Worm (Caenorhabditis elegans): ENCODE measurements around the gene atg-16.2.
A peak's percentile ranks its signal among the peaks of the same experiment; 100 is the strongest.

atg-16.2 gene

DNA sequence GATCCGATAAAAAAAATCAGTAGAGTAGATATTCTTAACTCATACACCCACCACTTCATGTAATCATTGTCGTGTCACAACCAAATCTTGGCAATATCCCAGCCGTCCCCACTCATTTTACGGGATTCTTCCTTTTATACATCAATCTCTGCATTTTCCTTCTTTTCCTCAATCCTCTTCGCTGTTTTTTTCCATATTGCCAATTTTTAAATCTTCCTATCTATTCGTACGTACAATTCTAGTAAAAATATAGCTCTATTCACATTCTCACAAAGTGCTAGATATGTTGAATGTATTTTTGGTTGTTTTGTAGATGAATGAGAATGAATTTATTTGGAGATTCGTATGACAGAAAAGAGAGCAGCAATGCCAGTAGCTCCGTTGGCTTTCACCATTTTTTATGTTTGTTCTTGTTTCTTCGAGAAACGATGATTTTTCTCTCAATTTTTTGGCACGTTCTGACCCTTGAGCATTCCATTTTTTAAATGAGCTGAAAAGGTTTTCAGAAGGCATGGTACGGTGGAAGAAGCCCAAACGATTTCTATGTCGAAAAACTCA is 22.1 kb upstream of the atg-16.2 start, which contains the start of gene T28D9.16:
Gene T28D9.16, plus strand, starts transcription at position 508 of the 558 bp plus-strand sequence.
- TF ChIP-seq mdl-1 (tag; optimal IDR thresholded peaks at IDR 0.05) (no peak), C34F6.9 (tag; optimal IDR thresholded peaks at IDR 0.05) (no peak), skn-1 (tag; optimal IDR thresholded peaks at IDR 0.05) (no peak), aly-2 (tag; optimal IDR thresholded peaks at IDR 0.05) (no peak), F13H6.1 (tag; optimal IDR thresholded peaks at IDR 0.05) (no peak), dmd-4 (tag; optimal IDR thresholded peaks at IDR 0.05) (no peak), ama-1 (optimal IDR thresholded peaks at IDR 0.05) (no peak), Y55F3AM.14 (GFP tag; optimal IDR thresholded peaks at IDR 0.05) (no peak), nhr-129 (tag; optimal IDR thresholded peaks at IDR 0.05) (no peak), sem-4 (tag; optimal IDR thresholded peaks at IDR 0.05) (no peak), lin-11 (tag; optimal IDR thresholded peaks at IDR 0.05) (no peak), mbf-1 (tag; optimal IDR thresholded peaks at IDR 0.05) (no peak), nhr-11 (tag; optimal IDR thresholded peaks at IDR 0.05) (no peak), lin-39 (tag; optimal IDR thresholded peaks at IDR 0.05) (no peak), zag-1 (tag; optimal IDR thresholded peaks at IDR 0.05) (no peak), sma-9 (GFP tag; optimal IDR thresholded peaks at IDR 0.05) (no peak), sma-9 (tag; optimal IDR thresholded peaks at IDR 0.05) (no peak)

DNA sequence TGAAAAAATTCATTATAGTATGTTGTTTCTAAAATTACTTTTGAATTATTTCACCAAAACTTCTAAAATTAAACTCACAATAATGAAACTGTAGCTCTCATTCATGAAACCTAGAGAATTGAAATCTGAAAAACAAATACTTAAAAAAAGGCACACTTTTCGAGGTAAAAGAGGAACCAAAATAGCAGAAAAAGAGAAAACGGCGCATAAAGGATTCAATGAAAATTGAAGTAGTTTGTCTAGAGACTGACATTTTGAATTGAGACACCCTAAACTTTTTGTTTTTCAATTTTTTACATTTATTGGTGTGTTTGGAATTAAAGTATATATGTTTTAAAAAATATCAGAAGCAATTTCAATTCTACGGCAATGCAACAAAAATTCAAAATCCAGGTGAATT is 17.8 kb upstream of the atg-16.2 start, which contains the start of gene dgk-5:
Gene dgk-5, minus strand, starts transcription at position 101 of the 400 bp plus-strand sequence.
- TF ChIP-seq aly-2 (tag; optimal IDR thresholded peaks at IDR 0.05) (no peak), nhr-23 (tag; optimal IDR thresholded peaks at IDR 0.05) (no peak), C34F6.9 (tag; optimal IDR thresholded peaks at IDR 0.05) (no peak), mab-5 (tag; optimal IDR thresholded peaks at IDR 0.05) (no peak), egl-27 (tag; optimal IDR thresholded peaks at IDR 0.05) (no peak), fos-1 (tag; optimal IDR thresholded peaks at IDR 0.05) (no peak), crh-2 (tag; optimal IDR thresholded peaks at IDR 0.05) (no peak), ama-1 (optimal IDR thresholded peaks at IDR 0.05) (no peak), nhr-237 (tag; optimal IDR thresholded peaks at IDR 0.05) (no peak), nhr-11 (tag; optimal IDR thresholded peaks at IDR 0.05) (no peak), F13H6.1 (tag; optimal IDR thresholded peaks at IDR 0.05) (no peak)

DNA sequence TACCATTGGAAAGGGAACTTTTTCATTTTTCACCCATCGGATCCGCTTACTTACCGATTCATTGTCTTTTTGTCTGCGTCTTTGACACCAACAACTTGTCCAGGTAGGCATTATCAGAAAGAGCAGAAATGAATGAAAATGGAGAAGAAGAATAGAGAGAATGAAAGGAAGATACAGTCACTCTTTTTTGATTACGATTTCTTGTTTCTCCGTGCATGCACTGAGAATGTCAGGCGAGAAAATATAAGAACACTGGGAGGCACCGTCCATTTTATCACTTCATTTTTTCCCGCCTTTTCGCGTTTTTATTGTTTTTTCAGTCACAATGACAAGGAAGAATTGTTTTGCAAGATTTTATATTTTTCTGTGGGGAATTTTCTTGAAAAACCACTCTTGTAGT is 16.1 kb upstream of the atg-16.2 start:
- TF ChIP-seq dmd-4 (tag; optimal IDR thresholded peaks at IDR 0.05) (no peak), fos-1 (tag; optimal IDR thresholded peaks at IDR 0.05) (peak; percentile 56)

- TF ChIP-seq mbf-1 (tag; optimal IDR thresholded peaks at IDR 0.05), result no peak
- no peak for TF ChIP-seq skn-1 (tag; optimal IDR thresholded peaks at IDR 0.05)
- TF ChIP-seq lsy-2 (tag; optimal IDR thresholded peaks at IDR 0.05), result no peak
- no peak for TF ChIP-seq zag-1 (tag; optimal IDR thresholded peaks at IDR 0.05)
These were observed 1.5 kb upstream of the atg-16.2 start, which contains the start of gene aptf-1 for ce11 chrII:6454671-6455070. Gene aptf-1 (plus strand): TSS chrII:6454971.

DNA sequence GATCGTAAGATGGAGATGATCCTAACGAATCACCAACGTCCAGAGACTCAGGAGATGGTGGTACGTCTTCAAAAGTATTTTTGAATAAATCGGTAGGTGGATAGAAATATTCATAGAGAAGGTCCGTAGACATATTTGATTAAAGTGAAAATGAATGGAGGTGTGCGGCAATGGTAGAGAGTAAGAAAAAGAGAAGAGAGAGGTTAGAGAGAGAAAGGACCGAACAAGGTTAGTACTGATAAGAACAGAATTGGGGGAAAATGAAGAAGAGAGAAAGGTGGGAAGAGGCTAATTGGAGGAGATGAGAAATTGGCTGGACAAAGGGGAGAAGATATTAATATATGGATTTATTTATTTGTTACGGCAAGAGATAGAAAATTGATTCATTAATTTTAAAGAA is 3.5 kb downstream of the atg-16.2 start, which contains the start of gene nhr-22:
Gene nhr-22, minus strand, starts transcription at position 137 of the 400 bp plus-strand sequence.
- TF ChIP-seq blmp-1 (tag; optimal IDR thresholded peaks at IDR 0.05; ENCODE audit: insufficient read depth), result peak; percentile 24
- TF ChIP-seq crh-2 (tag; optimal IDR thresholded peaks at IDR 0.05), result no peak
- no peak for TF ChIP-seq lin-11 (tag; optimal IDR thresholded peaks at IDR 0.05)
- TF ChIP-seq fos-1 (tag; optimal IDR thresholded peaks at IDR 0.05), result peak; percentile 62
- TF ChIP-seq lin-13 (GFP tag; optimal IDR thresholded peaks at IDR 0.05), result no peak

DNA sequence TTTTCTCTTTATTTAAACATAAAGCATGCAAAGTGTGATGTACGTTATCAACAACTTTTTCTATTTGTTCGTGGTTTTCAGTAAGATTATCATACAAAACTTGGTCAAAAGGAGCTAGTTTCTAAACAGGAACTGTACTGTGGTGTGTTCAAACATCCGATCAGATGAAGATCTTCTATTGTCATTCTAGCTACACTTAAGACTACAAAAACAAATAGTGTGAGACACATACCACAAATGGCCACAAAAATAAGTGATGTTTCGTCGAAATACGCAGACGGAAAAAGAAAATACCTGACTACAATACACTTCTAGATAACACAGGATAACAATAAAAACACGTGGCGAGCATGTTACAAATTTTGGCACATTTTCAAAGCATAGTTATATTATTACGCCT is 4.5 kb downstream of the atg-16.2 start:
- no peak for TF ChIP-seq ztf-1 (GFP tag; conservative IDR thresholded peaks at IDR 0.05)
- TF ChIP-seq snpc-4 (tag; optimal IDR thresholded peaks at IDR 0.05), result no peak
- peak; percentile 47 for TF ChIP-seq nhr-25 (tag; optimal IDR thresholded peaks at IDR 0.05)
- no peak for TF ChIP-seq egl-27 (tag; optimal IDR thresholded peaks at IDR 0.05)
- peak; percentile 27 for TF ChIP-seq crh-2 (tag; optimal IDR thresholded peaks at IDR 0.05)
- no peak for TF ChIP-seq peb-1 (tag; optimal IDR thresholded peaks at IDR 0.05)
- no peak for TF ChIP-seq ztf-4 (tag; optimal IDR thresholded peaks at IDR 0.05)
- peak; percentile 59 for TF ChIP-seq fos-1 (tag; optimal IDR thresholded peaks at IDR 0.05)
- TF ChIP-seq nhr-237 (tag; optimal IDR thresholded peaks at IDR 0.05), result no peak
- TF ChIP-seq sma-9 (GFP tag; optimal IDR thresholded peaks at IDR 0.05), result no peak
- TF ChIP-seq sma-9 (tag; optimal IDR thresholded peaks at IDR 0.05), result no peak
- TF ChIP-seq sem-4 (tag; optimal IDR thresholded peaks at IDR 0.05), result no peak
- no peak for TF ChIP-seq nhr-21 (tag; optimal IDR thresholded peaks at IDR 0.05)
- TF ChIP-seq dmd-4 (tag; optimal IDR thresholded peaks at IDR 0.05), result no peak
- TF ChIP-seq lin-11 (tag; optimal IDR thresholded peaks at IDR 0.05), result no peak

Data from whole organism, L2 larva.